Fruit fly (Drosophila melanogaster): ENCODE measurements at regions not wholly inside any gene's neighbourhood (a gene's known extent, or its start where the extent isn't known, plus 50 kb on each side); places are given as distances from the start of the nearest gene placed in this dataset.

DNA sequence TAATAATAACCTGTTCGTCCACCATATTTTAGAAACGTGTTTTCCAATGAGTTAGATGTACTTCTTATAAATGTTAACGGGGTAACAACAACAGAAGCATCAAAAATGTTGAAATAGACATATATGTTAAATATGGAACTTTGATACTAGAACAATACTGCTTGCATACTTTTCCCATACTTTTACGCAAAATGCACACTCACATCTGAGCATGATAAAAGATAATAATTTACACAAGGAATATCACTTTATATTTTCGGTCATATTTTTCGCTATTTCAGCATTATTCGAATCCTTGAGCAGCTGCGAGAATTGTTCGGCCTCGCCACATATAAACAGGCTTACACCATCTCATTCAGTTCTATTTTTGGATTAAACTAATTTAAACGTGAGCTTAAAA is 154.5 kb upstream of the eIF4B start:
- no peak for TF ChIP-seq dmrt93B (GFP tag; optimal IDR thresholded peaks at IDR 0.05)
- no peak for TF ChIP-seq Rel (GFP tag; optimal IDR thresholded peaks at IDR 0.05)
- TF ChIP-seq Rel (tag; optimal IDR thresholded peaks at IDR 0.05) = no peak
- no peak for TF ChIP-seq tai (GFP tag; optimal IDR thresholded peaks at IDR 0.05)
- no peak for TF ChIP-seq fru (GFP tag; optimal IDR thresholded peaks at IDR 0.05)
- no peak for TF ChIP-seq sage (GFP tag; optimal IDR thresholded peaks at IDR 0.05)
- TF ChIP-seq usp (GFP tag; optimal IDR thresholded peaks at IDR 0.05) = no peak
- TF ChIP-seq brk (GFP tag; optimal IDR thresholded peaks at IDR 0.05) = no peak
- no peak for TF ChIP-seq HLH106 (tag; optimal IDR thresholded peaks at IDR 0.05)
- TF ChIP-seq Sp1 (GFP tag; optimal IDR thresholded peaks at IDR 0.05) = no peak
- TF ChIP-seq Hnf4 (GFP tag; optimal IDR thresholded peaks at IDR 0.05) = no peak
- TF ChIP-seq foxo (GFP tag; optimal IDR thresholded peaks at IDR 0.05) = no peak
- peak; percentile 38 for TF ChIP-seq N (GFP tag; optimal IDR thresholded peaks at IDR 0.05)

All from whole organism, wandering third instar larva.